Fruit fly (Drosophila melanogaster): ENCODE data around the gene CG13995.
A peak's percentile ranks its signal among the peaks of the same experiment; 100 is the strongest.

dm6 chr2L:6019352-6020131 lies 34.6 kb upstream of the CG13995 start, which contains the start of gene H2.0:
- no peak for TF ChIP-seq CG32264 (GFP tag; optimal IDR thresholded peaks at IDR 0.05)
- no peak for TF ChIP-seq dsf (GFP tag; optimal IDR thresholded peaks at IDR 0.05; ENCODE audit: borderline replicate concordance)
- no peak for TF ChIP-seq Myc (optimal IDR thresholded peaks at IDR 0.05)
- no peak for TF ChIP-seq dl (GFP tag; optimal IDR thresholded peaks at IDR 0.05; ENCODE audit: insufficient read depth in 1 of 2, partially characterized antibody in 2 of 2)
- TF ChIP-seq usp (GFP tag; optimal IDR thresholded peaks at IDR 0.05), result no peak
- TF ChIP-seq dmrt93B (GFP tag; optimal IDR thresholded peaks at IDR 0.05), result peak; percentile 26
- TF ChIP-seq woc (GFP tag; optimal IDR thresholded peaks at IDR 0.05), result peak; percentile 48
- peak; percentile 50 for TF ChIP-seq HLH106 (tag; optimal IDR thresholded peaks at IDR 0.05)
- TF ChIP-seq OdsH (GFP tag; optimal IDR thresholded peaks at IDR 0.05), result peak; percentile 56
- no peak for TF ChIP-seq CrebA (GFP tag; optimal IDR thresholded peaks at IDR 0.05; ENCODE audit: borderline replicate concordance)
- no peak for TF ChIP-seq brk (GFP tag; optimal IDR thresholded peaks at IDR 0.05)
- TF ChIP-seq Dfd (GFP tag; optimal IDR thresholded peaks at IDR 0.05), result no peak

Data from whole organism, wandering third instar larva.